Fruit fly (Drosophila melanogaster) whole organism, embryonic: ENCODE results near the gene Snapin.

Experiments
- CG10431 ChIP-seq: fragments of 200-800 bp; sonication (Bioruptor generic); optimal IDR thresholded peaks from 3 replicates; lab custom pipeline; 2018; ENCODE audit warnings: missing biosample characterization, mild to moderate bottlenecking, missing genetic modification characterization
- CG6854 ChIP-seq: fragments of 200-800 bp; sonication (Bioruptor generic); optimal IDR thresholded peaks from 3 replicates; lab custom pipeline; 2017; ENCODE audit warnings: missing biosample characterization, mild to moderate bottlenecking, missing genetic modification characterization
- bbx ChIP-seq: fragments of 200-800 bp; sonication (Bioruptor generic); IDR thresholded peaks from 2 replicates; pipeline ENCODE4 v1.3.6; 2022; ENCODE audit warnings: missing biosample characterization, missing genetic modification characterization; ENCODE audit not compliant: partially characterized antibody
- bsh ChIP-seq, 2 experiments: fragments of 200-800 bp; sonication (Bioruptor generic); optimal IDR thresholded peaks; 2 replicates each; lab custom pipeline; 2017 to 2018; ENCODE audit warnings: mild to moderate bottlenecking in 2 of 2, missing biosample characterization in 2 of 2, missing genetic modification characterization in 2 of 2, moderate library complexity in 1 of 2
- fru ChIP-seq: fragments of >200 bp; optimal IDR thresholded peaks from 2 replicates; lab custom pipeline; 2017
- gsb ChIP-seq: fragments of 200-800 bp; sonication (Bioruptor generic); IDR thresholded peaks from 2 replicates; pipeline ENCODE4 v1.3.6; 2022; ENCODE audit warnings: missing biosample characterization, missing genetic modification characterization

DNA sequence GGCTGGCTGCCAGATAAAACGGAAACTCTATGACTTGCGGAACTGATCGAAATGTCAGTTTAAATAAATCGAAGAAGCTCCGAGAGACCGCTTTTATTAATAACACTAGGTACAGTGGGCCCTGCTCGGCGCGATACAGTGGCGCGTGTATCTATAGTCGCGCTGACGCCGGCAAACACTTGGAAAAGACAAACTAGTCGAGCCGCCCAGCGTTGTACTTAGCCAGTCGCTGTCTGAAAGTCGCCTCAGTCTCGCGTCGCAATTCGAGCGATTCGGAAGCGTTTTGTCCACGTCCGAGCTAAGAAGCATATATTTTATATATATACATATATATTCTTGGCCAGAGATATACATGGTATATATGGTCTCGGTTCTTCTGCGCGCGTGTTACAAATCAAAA lies 29.6 kb downstream of the Snapin start:
- TF ChIP-seq fru (lab: Kevin White, UChicago): no peak
- TF ChIP-seq CG6854: no peak
- TF ChIP-seq CG10431 (GFP tag; lab: Kevin White, UChicago): no peak
- TF ChIP-seq bbx (GFP tag; lab: Robert Waterston, UW): no peak
- TF ChIP-seq bsh (GFP tag; optimal IDR thresholded peaks at IDR 0.05; lab: Kevin White, UChicago): no peak
- peak; percentile 72 for TF ChIP-seq gsb (GFP tag; lab: Robert Waterston, UW)
